Fruit fly (Drosophila melanogaster): Measurements from ENCODE around the gene CG10903.
A peak's percentile ranks its signal among the peaks of the same experiment; 100 is the strongest.

The CG10903 gene

DNA sequence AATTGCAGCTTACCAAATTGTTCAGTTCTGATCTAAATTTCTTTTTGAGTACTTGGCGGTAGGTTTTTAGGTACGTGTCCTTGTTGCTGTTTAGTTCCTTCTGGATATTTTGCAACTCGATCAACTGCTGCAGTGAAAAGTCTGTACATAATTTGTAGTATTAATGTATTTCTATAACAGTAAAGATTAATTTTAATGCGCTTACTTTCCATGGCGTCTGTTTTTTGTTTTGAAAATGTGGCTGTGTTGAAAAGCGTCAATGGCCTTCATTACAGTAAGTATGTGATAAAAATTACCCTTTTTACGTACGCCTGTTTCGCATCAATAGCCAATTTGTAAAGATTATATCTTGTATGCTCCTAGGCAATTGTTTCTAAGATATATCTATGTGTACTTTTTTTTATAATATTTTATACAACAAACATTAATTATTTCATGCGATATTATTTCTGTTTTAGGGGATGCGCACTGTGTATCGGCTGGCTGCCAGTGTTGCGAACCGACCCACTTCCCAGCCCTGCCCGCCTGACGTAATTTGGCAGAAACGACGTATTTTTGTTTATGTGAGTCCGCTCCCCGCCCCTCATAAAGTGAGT, 29.0 kb upstream of the CG10903 start, which contains the start of the genes Kmn2 and CG2698 (continued):
- TF ChIP-seq CG13775 (GFP tag; optimal IDR thresholded peaks at IDR 0.05) (peak; percentile 94), CG2120 (GFP tag; optimal IDR thresholded peaks at IDR 0.05) (peak; percentile 95), lbe (GFP tag; optimal IDR thresholded peaks at IDR 0.05) (peak; percentile 92), CG1647 (GFP tag; optimal IDR thresholded peaks at IDR 0.05) (peak; percentile 79), CG18476 (GFP tag; optimal IDR thresholded peaks at IDR 0.05) (peak; percentile 95), inv (GFP tag; IDR thresholded peaks at IDR 0.05; ENCODE audit: partially characterized antibody) (peak; percentile 42; the same call in 1 of the 2 replicates), Awh (GFP tag; IDR thresholded peaks at IDR 0.05) (peak; percentile 97), Xbp1 (GFP tag; optimal IDR thresholded peaks at IDR 0.05) (peak; percentile 97), nerfin-2 (GFP tag; IDR thresholded peaks at IDR 0.05; ENCODE audit: partially characterized antibody) (peak; percentile 56), Camta (GFP tag; optimal IDR thresholded peaks at IDR 0.05) (peak; percentile 66), Trl (optimal IDR thresholded peaks at IDR 0.05) (no peak), Trl (GFP tag; optimal IDR thresholded peaks at IDR 0.05) (peak; percentile 84), lilli (GFP tag; optimal IDR thresholded peaks at IDR 0.05) (peak; percentile 96), CG6683 (GFP tag; optimal IDR thresholded peaks at IDR 0.05) (peak; percentile 87), CG9876 (GFP tag; optimal IDR thresholded peaks at IDR 0.05) (peak; percentile 48), odd (GFP tag; optimal IDR thresholded peaks at IDR 0.05) (peak; percentile 90), Dip2 (GFP tag; IDR thresholded peaks at IDR 0.05) (peak; percentile 67), CG3281 (GFP tag; optimal IDR thresholded peaks at IDR 0.05) (peak; percentile 94), caup (GFP tag; optimal IDR thresholded peaks at IDR 0.05; ENCODE audit: severe bottlenecking) (peak; percentile 96), CG4360 (GFP tag; IDR thresholded peaks at IDR 0.05) (peak; percentile 83), CG18599 (GFP tag; optimal IDR thresholded peaks at IDR 0.05) (peak; percentile 97), CG4424 (GFP tag; optimal IDR thresholded peaks at IDR 0.05) (peak; percentile 97), toy (GFP tag; IDR thresholded peaks at IDR 0.05) (peak; percentile 88), repo (GFP tag; optimal IDR thresholded peaks at IDR 0.05) (peak; percentile 67), CG17359 (tag; optimal IDR thresholded peaks at IDR 0.05) (peak; percentile 96), Doc3 (GFP tag; IDR thresholded peaks at IDR 0.05; ENCODE audit: partially characterized antibody) (0 out of 3 replicates have a peak, but pooled peaks have one; percentile 35), CG2889 (GFP tag; IDR thresholded peaks at IDR 0.05) (peak; percentile 97), tna (GFP tag; IDR thresholded peaks at IDR 0.05; ENCODE audit: partially characterized antibody) (no peak; the same call in 1 of the 2 replicates), CHES-1-like (GFP tag; optimal IDR thresholded peaks at IDR 0.05) (peak; percentile 64), CG9727 (GFP tag; optimal IDR thresholded peaks at IDR 0.05) (peak; percentile 96), chn (GFP tag; optimal IDR thresholded peaks at IDR 0.05) (peak; percentile 86), en (GFP tag; optimal IDR thresholded peaks at IDR 0.05) (no peak), dm (GFP tag; optimal IDR thresholded peaks at IDR 0.05) (peak; percentile 71), CG13624 (GFP tag; optimal IDR thresholded peaks at IDR 0.05) (peak; percentile 73), h (optimal IDR thresholded peaks at IDR 0.05) (no peak), CG15269 (tag; optimal IDR thresholded peaks at IDR 0.05) (peak; percentile 96), Dll (GFP tag; IDR thresholded peaks at IDR 0.05; ENCODE audit: partially characterized antibody) (peak; percentile 62; the same call in 2 of the 4 replicates), Asciz (GFP tag; optimal IDR thresholded peaks at IDR 0.05) (peak; percentile 85), E2f1 (GFP tag; IDR thresholded peaks at IDR 0.05) (peak; percentile 98), tgo (GFP tag; IDR thresholded peaks at IDR 0.05) (peak; percentile 99), wor (GFP tag; IDR thresholded peaks at IDR 0.05) (peak; percentile 97), Nf-YC (tag; optimal IDR thresholded peaks at IDR 0.05) (peak; percentile 84), Deaf1 (tag; optimal IDR thresholded peaks at IDR 0.05) (peak; percentile 73), CG16815 (GFP tag; optimal IDR thresholded peaks at IDR 0.05) (peak; percentile 96), Hmr (GFP tag; optimal IDR thresholded peaks at IDR 0.05) (peak; percentile 96), CG31388 (GFP tag; optimal IDR thresholded peaks at IDR 0.05) (peak; percentile 90), CG17802 (tag; optimal IDR thresholded peaks at IDR 0.05) (peak; percentile 73), ftz-f1 (GFP tag; optimal IDR thresholded peaks at IDR 0.05) (peak; percentile 84), Ets65A (GFP tag) (peak; percentile 96), Dref (GFP tag; IDR thresholded peaks at IDR 0.05) (peak; percentile 44)
